Worm (Caenorhabditis elegans) whole organism, L4/young adult: Measurements from ENCODE around the gene emb-8.

Experiments
- W03F9.2 ChIP-seq: fragments of 150-350 bp; optimal IDR thresholded peaks from 2 replicates; lab custom pipeline; 2014; ENCODE audit warnings: missing biosample characterization, missing genetic modification characterization
- dao-5 ChIP-seq: sonication (generic microtip); optimal IDR thresholded peaks from 2 replicates; lab custom pipeline; 2016; ENCODE audit warnings: missing genotype, missing genetic modification characterization, moderate library complexity, missing compliant biosample characterization
- him-1 ChIP-seq: sonication (generic microtip); optimal IDR thresholded peaks from 2 replicates; lab custom pipeline; 2016; ENCODE audit warnings: missing genotype, missing genetic modification reagents, missing genetic modification characterization, missing compliant biosample characterization

Gene emb-8

ce11 chrIII:5224908-5225307, 25.4 kb upstream of the emb-8 start:
- no peak for TF ChIP-seq dao-5 (tag; lab: Kevin White, UChicago)
- no peak for TF ChIP-seq him-1 (tag; lab: Kevin White, UChicago)
- TF ChIP-seq W03F9.2 (tag; lab: Kevin White, UChicago): no peak

ce11 chrIII:5222777-5223176, 23.3 kb upstream of the emb-8 start:
- no peak for TF ChIP-seq dao-5 (tag; lab: Kevin White, UChicago)
- TF ChIP-seq W03F9.2 (tag; lab: Kevin White, UChicago): no peak
- no peak for TF ChIP-seq him-1 (tag; lab: Kevin White, UChicago)

ce11 chrIII:5221820-5222219, 22.3 kb upstream of the emb-8 start:
- TF ChIP-seq him-1 (tag; lab: Kevin White, UChicago) (no peak), dao-5 (tag; lab: Kevin White, UChicago) (no peak), W03F9.2 (tag; lab: Kevin White, UChicago) (no peak)

ce11 chrIII:5218687-5219086, 19.2 kb upstream of the emb-8 start, which contains the start of gene ZC155.2:
Gene ZC155.2, plus strand, starts transcription at chrIII:5218987.
- TF ChIP-seq W03F9.2 (tag; lab: Kevin White, UChicago) (no peak), him-1 (tag; lab: Kevin White, UChicago) (no peak), dao-5 (tag; lab: Kevin White, UChicago) (no peak)

ce11 chrIII:5217511-5217910, 18.0 kb upstream of the emb-8 start, which contains the start of gene cutl-19:
Gene cutl-19, minus strand, starts transcription at chrIII:5217611.
- no peak for TF ChIP-seq him-1 (tag; lab: Kevin White, UChicago)
- TF ChIP-seq W03F9.2 (tag; lab: Kevin White, UChicago): no peak
- no peak for TF ChIP-seq dao-5 (tag; lab: Kevin White, UChicago)

- TF ChIP-seq him-1 (tag; lab: Kevin White, UChicago) (no peak), W03F9.2 (tag; lab: Kevin White, UChicago) (no peak), dao-5 (tag; lab: Kevin White, UChicago) (no peak)
Measured at ce11 chrIII:5215375-5215774, 15.9 kb upstream of the emb-8 start, which contains the start of gene ZC155.4. Gene ZC155.4, minus strand, starts transcription at chrIII:5215475.

- TF ChIP-seq dao-5 (tag; lab: Kevin White, UChicago) (no peak), him-1 (tag; lab: Kevin White, UChicago) (no peak), W03F9.2 (tag; lab: Kevin White, UChicago) (no peak)
Measured at ce11 chrIII:5214162-5214561, 14.7 kb upstream of the emb-8 start.

- peak; percentile 46 for TF ChIP-seq W03F9.2 (tag; lab: Kevin White, UChicago)
- peak; percentile 81 for TF ChIP-seq dao-5 (tag; lab: Kevin White, UChicago)
Measured at ce11 chrIII:5211137-5211648, 11.7 kb upstream of the emb-8 start.

ce11 chrIII:5210269-5210668, 10.8 kb upstream of the emb-8 start:
- TF ChIP-seq dao-5 (tag; lab: Kevin White, UChicago) (no peak), W03F9.2 (tag; lab: Kevin White, UChicago) (no peak), him-1 (tag; lab: Kevin White, UChicago) (no peak)

ce11 chrIII:5208992-5209391, 9.5 kb upstream of the emb-8 start, which contains the start of gene syx-16:
Gene syx-16, minus strand, starts transcription at chrIII:5209109.
- TF ChIP-seq him-1 (tag; lab: Kevin White, UChicago): no peak

- TF ChIP-seq W03F9.2 (tag; lab: Kevin White, UChicago) (no peak), him-1 (tag; lab: Kevin White, UChicago) (no peak)
Measured at ce11 chrIII:5206861-5207414, 7.5 kb upstream of the emb-8 start, which contains the start of gene morc-1. Gene morc-1, minus strand, starts transcription at chrIII:5206911.

ce11 chrIII:5203310-5203709, 3.8 kb upstream of the emb-8 start:
- TF ChIP-seq him-1 (tag; lab: Kevin White, UChicago) (no peak), W03F9.2 (tag; lab: Kevin White, UChicago) (peak; percentile 8)

ce11 chrIII:5202641-5203040, 3.2 kb upstream of the emb-8 start:
- no peak for TF ChIP-seq him-1 (tag; lab: Kevin White, UChicago)
- TF ChIP-seq dao-5 (tag; lab: Kevin White, UChicago): no peak
- TF ChIP-seq W03F9.2 (tag; lab: Kevin White, UChicago): peak; percentile 46

- TF ChIP-seq W03F9.2 (tag; lab: Kevin White, UChicago) (no peak), him-1 (tag; lab: Kevin White, UChicago) (no peak), dao-5 (tag; lab: Kevin White, UChicago) (no peak)
Measured at ce11 chrIII:5201267-5201666, 1.8 kb upstream of the emb-8 start.
